Fruit fly (Drosophila melanogaster) whole organism, embryonic: ENCODE data around the gene rush.
A peak's percentile ranks its signal among the peaks of the same experiment; 100 is the strongest.

Experiments used
- Atf-2 ChIP-seq: fragments of 200-800 bp; sonication (Bioruptor generic); optimal IDR thresholded peaks from 2 replicates; lab custom pipeline; 2016; ENCODE audit warnings: missing biosample characterization, missing genetic modification characterization
- Blimp-1 ChIP-seq: fragments of 200-800 bp; sonication (Bioruptor generic); optimal IDR thresholded peaks from 3 replicates; lab custom pipeline; 2018; ENCODE audit warnings: missing biosample characterization, missing genetic modification characterization, mild to moderate bottlenecking, moderate library complexity, missing genetic modification reagents
- CG11723 ChIP-seq: fragments of 200-800 bp; sonication (Bioruptor generic); optimal IDR thresholded peaks from 2 replicates; lab custom pipeline; 2017; ENCODE audit warnings: missing biosample characterization, mild to moderate bottlenecking, missing genetic modification characterization
- CG12155 ChIP-seq: fragments of 200-800 bp; sonication (Bioruptor generic); optimal IDR thresholded peaks from 3 replicates; lab custom pipeline; 2016; ENCODE audit warnings: missing biosample characterization, missing genetic modification characterization
- CG12769 ChIP-seq: fragments of 200-800 bp; sonication (Bioruptor generic); optimal IDR thresholded peaks from 2 replicates; lab custom pipeline; 2019; ENCODE audit warnings: missing biosample characterization, mild to moderate bottlenecking, missing genetic modification characterization, moderate library complexity
- CG13624 ChIP-seq: fragments of 200-800 bp; sonication (Bioruptor generic); optimal IDR thresholded peaks from 2 replicates; lab custom pipeline; 2016; ENCODE audit warnings: missing biosample characterization, missing genetic modification characterization
- CG13775 ChIP-seq: fragments of 200-800 bp; sonication (Bioruptor generic); optimal IDR thresholded peaks from 3 replicates; lab custom pipeline; 2017; ENCODE audit warnings: missing biosample characterization, mild to moderate bottlenecking, missing genetic modification characterization
- CG1529 ChIP-seq: fragments of 200-800 bp; sonication (Bioruptor generic); optimal IDR thresholded peaks from 3 replicates; lab custom pipeline; 2018; ENCODE audit warnings: missing biosample characterization, missing genetic modification characterization
- CG15479 ChIP-seq: fragments of 200-800 bp; sonication (Bioruptor generic); optimal IDR thresholded peaks from 3 replicates; lab custom pipeline; 2019; ENCODE audit warnings: missing biosample characterization, mild to moderate bottlenecking, missing genetic modification characterization, moderate library complexity
- CG15601 ChIP-seq: fragments of 200-800 bp; sonication (Bioruptor generic); optimal IDR thresholded peaks from 3 replicates; lab custom pipeline; 2019; ENCODE audit warnings: missing biosample characterization, mild to moderate bottlenecking, missing genetic modification characterization, moderate library complexity
- CG16779 ChIP-seq: fragments of 200-800 bp; sonication (Bioruptor generic); IDR thresholded peaks from 2 replicates; pipeline ENCODE4 v1.3.6; 2022; ENCODE audit warnings: missing biosample characterization, missing genetic modification characterization
- CG16815 ChIP-seq: fragments of 200-800 bp; sonication (Bioruptor generic); optimal IDR thresholded peaks from 3 replicates; lab custom pipeline; 2017; ENCODE audit warnings: missing biosample characterization, mild to moderate bottlenecking, missing genetic modification characterization
- CG17186 ChIP-seq: fragments of 200-800 bp; sonication (Bioruptor generic); optimal IDR thresholded peaks from 3 replicates; lab custom pipeline; 2017; ENCODE audit warnings: missing biosample characterization, missing genetic modification reagents, missing genetic modification characterization
- CG17829 ChIP-seq: fragments of 200-800 bp; optimal IDR thresholded peaks from 2 replicates; lab custom pipeline; 2019; ENCODE audit warnings: missing biosample characterization, mild to moderate bottlenecking, missing genetic modification characterization, moderate library complexity
- CG2129 ChIP-seq: fragments of 200-800 bp; sonication (Bioruptor generic); IDR thresholded peaks from 2 replicates; pipeline ENCODE4 v1.3.6; 2022; ENCODE audit warnings: missing biosample characterization, missing genetic modification characterization; ENCODE audit not compliant: partially characterized antibody
- CG2199 ChIP-seq: fragments of 200-800 bp; sonication (Bioruptor generic); IDR thresholded peaks from 3 replicates; pipeline ENCODE4 v1.3.6; 2022; ENCODE audit warnings: missing biosample characterization, missing genetic modification characterization
- CG2678 ChIP-seq: fragments of 200-800 bp; sonication (Bioruptor generic); optimal IDR thresholded peaks from 3 replicates; lab custom pipeline; 2019; ENCODE audit warnings: missing biosample characterization, mild to moderate bottlenecking, missing genetic modification characterization, moderate library complexity
- CG31224 ChIP-seq: fragments of 200-800 bp; sonication (Bioruptor generic); IDR thresholded peaks from 2 replicates; pipeline ENCODE4 v1.3.6; 2022; ENCODE audit warnings: missing biosample characterization, missing genetic modification characterization
- CG31365 ChIP-seq: fragments of 200-800 bp; sonication (Bioruptor generic); optimal IDR thresholded peaks from 2 replicates; lab custom pipeline; 2018; ENCODE audit warnings: missing biosample characterization, mild to moderate bottlenecking, missing genetic modification characterization
- CG3995 ChIP-seq: fragments of 200-800 bp; sonication (Bioruptor generic); optimal IDR thresholded peaks from 3 replicates; lab custom pipeline; 2016; ENCODE audit warnings: missing biosample characterization, missing genetic modification characterization
- CG6765 ChIP-seq: fragments of 200-800 bp; sonication (Bioruptor generic); optimal IDR thresholded peaks from 3 replicates; lab custom pipeline; 2017; ENCODE audit warnings: missing biosample characterization, mild to moderate bottlenecking, missing genetic modification characterization
- CG8281 ChIP-seq: fragments of 200-800 bp; sonication (Bioruptor generic); optimal IDR thresholded peaks from 2 replicates; lab custom pipeline; 2018; ENCODE audit warnings: missing biosample characterization, mild to moderate bottlenecking, missing genetic modification characterization, moderate library complexity
- CG8290 ChIP-seq, 3 experiments: fragments of 200-800 bp; sonication (Bioruptor generic); optimal IDR thresholded peaks; 2 replicates each; lab custom pipeline; 2016 to 2019; ENCODE audit warnings: missing biosample characterization in 3 of 3, missing genetic modification characterization in 3 of 3, mild to moderate bottlenecking in 2 of 3, moderate library complexity in 1 of 3
- CG9727 ChIP-seq: fragments of 200-800 bp; sonication (Bioruptor generic); optimal IDR thresholded peaks from 3 replicates; lab custom pipeline; 2017; ENCODE audit warnings: missing biosample characterization, mild to moderate bottlenecking, missing genetic modification characterization
- Dad ChIP-seq: fragments of 200-800 bp; sonication (Bioruptor generic); optimal IDR thresholded peaks from 3 replicates; lab custom pipeline; 2016; ENCODE audit warnings: missing biosample characterization, missing genetic modification characterization
- Dp ChIP-seq: fragments of 200-800 bp; sonication (Bioruptor generic); optimal IDR thresholded peaks from 2 replicates; lab custom pipeline; 2018; ENCODE audit warnings: missing biosample characterization, mild to moderate bottlenecking, missing genetic modification characterization, moderate library complexity
- Drgx ChIP-seq: fragments of 200-800 bp; sonication (Bioruptor generic); IDR thresholded peaks from 2 replicates; pipeline ENCODE4 v1.3.6; 2022; ENCODE audit warnings: missing biosample characterization, missing genetic modification characterization
- GATAe ChIP-seq: fragments of 200-800 bp; sonication (Bioruptor generic); conservative IDR thresholded peaks from 2 replicates; pipeline ENCODE4 v1.3.6; 2022; ENCODE audit warnings: missing biosample characterization, missing genetic modification characterization
- H15 ChIP-seq: fragments of 200-800 bp; sonication (Bioruptor generic); IDR thresholded peaks from 3 replicates; pipeline ENCODE4 v1.3.6; 2022; ENCODE audit warnings: missing biosample characterization, missing genetic modification characterization
- H2.0 ChIP-seq: fragments of 200-800 bp; sonication (Bioruptor generic); IDR thresholded peaks from 2 replicates; pipeline ENCODE4 v1.3.6; 2022; ENCODE audit warnings: missing biosample characterization, missing genetic modification characterization
- HLH54F ChIP-seq: fragments of 200-800 bp; sonication (Bioruptor generic); optimal IDR thresholded peaks from 3 replicates; lab custom pipeline; 2016; ENCODE audit warnings: missing biosample characterization, missing genetic modification characterization
- Hr51 ChIP-seq, 2 experiments: fragments of 200-800 bp; sonication (Bioruptor generic); optimal IDR thresholded peaks; 2 replicates in 1 of 2; 3 replicates in 1 of 2; lab custom pipeline; 2016 to 2018; ENCODE audit warnings: missing biosample characterization in 2 of 2, missing genetic modification characterization in 2 of 2, mild to moderate bottlenecking in 1 of 2, moderate library complexity in 1 of 2
- MBD-R2 ChIP-seq: fragments of 200-800 bp; sonication (Bioruptor generic); IDR thresholded peaks from 2 replicates; pipeline ENCODE4 v1.3.6; 2022; ENCODE audit warnings: missing biosample characterization, missing genetic modification characterization
- MTF-1 ChIP-seq: fragments of 200-800 bp; sonication (Bioruptor generic); optimal IDR thresholded peaks from 2 replicates; lab custom pipeline; 2018; ENCODE audit warnings: missing biosample characterization, mild to moderate bottlenecking, missing genetic modification characterization, borderline replicate concordance
- Side ChIP-seq: fragments of 200-800 bp; sonication (Bioruptor generic); optimal IDR thresholded peaks from 2 replicates; lab custom pipeline; 2016; ENCODE audit warnings: missing biosample characterization, missing genetic modification characterization
- Ssrp ChIP-seq: fragments of 200-800 bp; sonication (Bioruptor generic); optimal IDR thresholded peaks from 2 replicates; lab custom pipeline; 2018; ENCODE audit warnings: missing biosample characterization, mild to moderate bottlenecking, missing genetic modification characterization, moderate library complexity
- Taf1 ChIP-seq: fragments of 200-800 bp; sonication (Bioruptor generic); IDR thresholded peaks from 2 replicates; pipeline ENCODE4 v1.3.6; 2022; ENCODE audit warnings: missing biosample characterization, missing genetic modification characterization
- aop ChIP-seq: fragments of 200-800 bp; sonication (Bioruptor generic); IDR thresholded peaks from 2 replicates; pipeline ENCODE4 v1.3.6; 2022; ENCODE audit warnings: missing biosample characterization, missing genetic modification characterization
- fd64A ChIP-seq: fragments of 200-800 bp; sonication (Bioruptor generic); optimal IDR thresholded peaks from 3 replicates; lab custom pipeline; 2018; ENCODE audit warnings: missing biosample characterization, mild to moderate bottlenecking, missing genetic modification characterization
- gcm ChIP-seq: fragments of 200-800 bp; sonication (Bioruptor generic); optimal IDR thresholded peaks from 2 replicates; lab custom pipeline; 2019; ENCODE audit warnings: missing biosample characterization, mild to moderate bottlenecking, missing genetic modification characterization, moderate library complexity
- ham ChIP-seq: fragments of 200-800 bp; sonication (Bioruptor generic); IDR thresholded peaks from 2 replicates; pipeline ENCODE4 v1.3.6; 2022; ENCODE audit warnings: missing biosample characterization, missing genetic modification characterization
- her ChIP-seq: fragments of 200-800 bp; sonication (Bioruptor generic); optimal IDR thresholded peaks from 2 replicates; lab custom pipeline; 2016; ENCODE audit warnings: missing biosample characterization, missing genetic modification characterization
- ind ChIP-seq: fragments of 200-800 bp; sonication (Bioruptor generic); optimal IDR thresholded peaks from 3 replicates; lab custom pipeline; 2016; ENCODE audit warnings: missing biosample characterization, missing genetic modification characterization
- mld ChIP-seq: fragments of 200-800 bp; sonication (Bioruptor generic); IDR thresholded peaks from 3 replicates; pipeline ENCODE4 v1.3.6; 2022; ENCODE audit warnings: missing biosample characterization, missing genetic modification characterization; ENCODE audit not compliant: partially characterized antibody
- peb ChIP-seq: fragments of 200-800 bp; sonication (Bioruptor generic); IDR thresholded peaks from 2 replicates; pipeline ENCODE4 v1.3.6; 2022; ENCODE audit warnings: missing biosample characterization, missing genetic modification characterization
- schlank ChIP-seq: fragments of 200-800 bp; sonication (Bioruptor generic); optimal IDR thresholded peaks from 2 replicates; lab custom pipeline; 2018; ENCODE audit warnings: missing biosample characterization, mild to moderate bottlenecking, missing genetic modification characterization
- tgo ChIP-seq: fragments of 200-800 bp; sonication (Bioruptor generic); IDR thresholded peaks from 3 replicates; pipeline ENCODE4 v1.3.6; 2022; ENCODE audit warnings: missing biosample characterization, missing genetic modification characterization
- tup ChIP-seq: fragments of 200-800 bp; sonication (Bioruptor generic); optimal IDR thresholded peaks from 2 replicates; lab custom pipeline; 2016; ENCODE audit warnings: missing biosample characterization, mild to moderate bottlenecking, missing genetic modification characterization, moderate library complexity

The rush gene

DNA sequence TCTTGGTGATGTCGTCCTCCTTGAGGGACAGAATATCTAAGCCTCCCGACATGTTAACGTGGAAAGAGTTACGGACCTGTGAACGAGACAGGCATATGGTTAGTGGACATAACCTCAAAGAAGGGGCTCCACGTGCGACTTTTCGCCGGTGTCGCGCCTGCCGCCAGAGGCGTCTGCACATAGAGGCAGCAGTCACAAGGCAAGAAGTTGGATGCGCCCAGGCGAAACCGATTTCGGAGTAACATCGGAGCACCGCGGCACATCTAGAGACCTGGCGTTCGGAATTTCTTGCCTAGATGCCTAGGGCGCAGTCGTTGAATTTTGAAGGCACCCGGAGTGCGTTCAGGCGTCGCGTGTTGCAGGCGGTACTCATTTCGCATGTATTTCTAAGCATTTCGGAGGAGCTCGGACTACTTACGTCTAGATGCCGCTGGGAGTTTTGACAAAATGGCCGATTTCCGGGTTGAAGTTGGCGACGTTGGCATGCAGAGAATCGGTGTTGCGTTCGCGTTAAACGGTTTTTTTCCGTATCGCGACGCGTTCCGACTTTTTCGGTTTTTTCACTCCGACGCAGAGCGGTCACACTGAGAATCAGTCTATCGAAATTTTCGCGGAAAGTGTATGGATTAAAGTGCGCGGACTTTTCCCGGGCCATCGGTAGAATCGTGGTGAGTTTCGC is 4.6 kb downstream of the rush start, which contains the start of the genes sta and inc (continued):
- 0 out of 2 replicates have a peak, but pooled peaks have one; percentile 5 for TF ChIP-seq H2.0 (GFP tag; lab: Robert Waterston, UW)
- TF ChIP-seq peb (GFP tag; lab: Robert Waterston, UW), result no peak
- TF ChIP-seq ham (GFP tag; lab: Robert Waterston, UW), result no peak
- peak; percentile 73 for TF ChIP-seq CG13624 (GFP tag; lab: Kevin White, UChicago)
- TF ChIP-seq schlank, result peak; percentile 67
- TF ChIP-seq Atf-2 (GFP tag; lab: Kevin White, UChicago), result peak; percentile 21
- TF ChIP-seq fd64A (GFP tag; lab: Kevin White, UChicago), result peak; percentile 52
- TF ChIP-seq CG15601 (tag; lab: Kevin White, UChicago), result peak; percentile 76
- peak; percentile 61 for TF ChIP-seq MBD-R2 (GFP tag; lab: Robert Waterston, UW)
- peak; percentile 86 for TF ChIP-seq CG6765 (GFP tag; lab: Kevin White, UChicago)
- no peak for TF ChIP-seq aop (GFP tag; lab: Robert Waterston, UW)
- no peak for TF ChIP-seq CG8281 (tag; lab: Kevin White, UChicago)
- peak; percentile 17 for TF ChIP-seq tup
- peak; percentile 43; the same call in 1 of the 2 replicates for TF ChIP-seq Drgx (GFP tag; lab: Robert Waterston, UW)
- peak; percentile 83 for TF ChIP-seq her (GFP tag; lab: Kevin White, UChicago)
- 0 out of 3 replicates have a peak, but pooled peaks have one; percentile 23 for TF ChIP-seq H15 (GFP tag; lab: Robert Waterston, UW)
- peak; percentile 66 for TF ChIP-seq CG11723 (GFP tag; lab: Kevin White, UChicago)
- no peak for TF ChIP-seq Taf1 (GFP tag; lab: Robert Waterston, UW)
- TF ChIP-seq CG17829 (tag; lab: Kevin White, UChicago), result peak; percentile 99
- no peak for TF ChIP-seq GATAe (GFP tag; lab: Robert Waterston, UW)
- peak; percentile 28 for TF ChIP-seq HLH54F (GFP tag; lab: Kevin White, UChicago)
- peak; percentile 53 for TF ChIP-seq Hr51 (GFP tag; optimal IDR thresholded peaks at IDR 0.05; lab: Kevin White, UChicago)
- TF ChIP-seq CG12769 (tag; lab: Kevin White, UChicago), result no peak
- TF ChIP-seq CG31365 (tag; lab: Kevin White, UChicago), result peak; percentile 73
- peak; percentile 57 for TF ChIP-seq CG3995 (GFP tag; lab: Kevin White, UChicago)
- peak; percentile 47 for TF ChIP-seq CG13775 (GFP tag; lab: Kevin White, UChicago)
- TF ChIP-seq ind (GFP tag; lab: Kevin White, UChicago), result peak; percentile 2
- TF ChIP-seq CG16815 (GFP tag; lab: Kevin White, UChicago), result no peak
- peak; percentile 67 for TF ChIP-seq gcm (GFP tag; lab: Kevin White, UChicago)
- peak; percentile 65 for TF ChIP-seq CG2678 (tag; lab: Kevin White, UChicago)
- TF ChIP-seq CG9727, result peak; percentile 71
- TF ChIP-seq MTF-1, result peak; percentile 86
- no peak for TF ChIP-seq CG2129 (GFP tag; lab: Robert Waterston, UW)
- 0 out of 3 replicates have a peak, but pooled peaks have one; percentile 16 for TF ChIP-seq CG2199
- TF ChIP-seq Ssrp (tag; lab: Kevin White, UChicago), result peak; percentile 25
- peak; percentile 84 for TF ChIP-seq CG17186 (GFP tag; lab: Kevin White, UChicago)
- peak; percentile 34 for TF ChIP-seq CG8290 (GFP tag; optimal IDR thresholded peaks at IDR 0.05; lab: Kevin White, UChicago)
- TF ChIP-seq CG8290 (tag; optimal IDR thresholded peaks at IDR 0.05; lab: Kevin White, UChicago), result peak in 1 of 2 experiments; percentile 91
- no peak for TF ChIP-seq CG15479 (GFP tag; lab: Kevin White, UChicago)
- TF ChIP-seq Side (GFP tag; lab: Kevin White, UChicago), result peak; percentile 84
- peak; percentile 32; the same call in 1 of the 2 replicates for TF ChIP-seq CG16779 (GFP tag; lab: Robert Waterston, UW)
- TF ChIP-seq CG31224 (GFP tag; lab: Robert Waterston, UW), result peak; percentile 35
- peak; percentile 34 for TF ChIP-seq CG12155 (GFP tag; lab: Kevin White, UChicago)
- TF ChIP-seq Dp (GFP tag; lab: Kevin White, UChicago), result peak; percentile 90
- TF ChIP-seq Blimp-1 (GFP tag; lab: Kevin White, UChicago), result peak; percentile 12
- no peak for TF ChIP-seq mld (GFP tag; lab: Robert Waterston, UW)
- peak; percentile 31 for TF ChIP-seq CG1529
- peak; percentile 58 for TF ChIP-seq Dad (GFP tag; lab: Kevin White, UChicago)
- TF ChIP-seq tgo (GFP tag; lab: Robert Waterston, UW), result no peak; the same call in 2 of the 3 replicates
